Fruit fly (Drosophila melanogaster): ENCODE measurements around the gene CG7255.

Gene CG7255

dm6 chr3L:15321001-15321438 is 17.0 kb downstream of the CG7255 start (continued):
- TF ChIP-seq CG4707 (GFP tag; optimal IDR thresholded peaks at IDR 0.05) (no peak), p53 (GFP tag; optimal IDR thresholded peaks at IDR 0.05) (no peak), CG9932 (GFP tag; IDR thresholded peaks at IDR 0.05) (no peak), stwl (tag; optimal IDR thresholded peaks at IDR 0.05) (peak; percentile 55)

DNA sequence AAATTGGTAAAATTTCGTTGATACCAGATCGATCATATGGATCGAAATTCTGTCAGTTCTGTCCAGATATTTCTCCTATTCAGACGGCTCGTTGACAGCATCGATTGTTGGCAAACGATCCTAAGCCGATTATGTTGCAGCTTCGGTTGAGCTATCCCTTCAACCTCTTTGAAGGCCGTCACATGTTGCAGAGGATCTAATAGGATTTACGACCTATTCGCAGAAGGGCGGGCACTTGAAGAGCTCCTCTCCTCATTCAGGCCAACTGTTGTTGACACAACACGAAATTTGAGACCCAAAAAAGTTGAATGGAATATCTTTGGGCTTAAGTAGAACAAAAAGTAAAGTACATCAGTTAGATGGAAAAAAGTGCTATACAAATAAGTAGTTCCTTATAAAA is 18.1 kb downstream of the CG7255 start:
- TF ChIP-seq CG1024 (GFP tag; IDR thresholded peaks at IDR 0.05) (no peak), insv (GFP tag; optimal IDR thresholded peaks at IDR 0.05) (peak in 1 of 2 experiments; percentile 23), oc (tag; optimal IDR thresholded peaks at IDR 0.05) (peak; percentile 64), twi (tag; optimal IDR thresholded peaks at IDR 0.05) (peak; percentile 85), dmrt11E (tag; optimal IDR thresholded peaks at IDR 0.05) (peak; percentile 49), CG8281 (tag; optimal IDR thresholded peaks at IDR 0.05) (no peak)

DNA sequence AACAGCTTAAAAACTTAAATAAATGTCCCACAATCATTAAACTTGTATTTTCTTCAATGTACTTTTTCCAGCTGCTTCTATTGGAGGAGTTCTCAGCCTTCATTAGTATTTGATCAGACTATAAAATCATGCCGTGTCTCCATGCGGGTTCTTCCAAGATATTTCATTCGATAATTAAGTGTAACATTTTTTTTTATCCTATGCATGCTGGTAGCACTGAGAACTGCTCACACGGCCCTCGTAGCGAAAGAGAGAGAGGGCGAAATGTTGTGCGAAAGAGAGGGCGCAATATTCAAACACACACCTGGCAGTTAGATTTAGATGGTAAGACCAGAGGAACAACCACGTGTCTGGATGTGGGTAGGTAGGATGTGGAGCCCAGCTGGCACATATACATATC is 21.4 kb downstream of the CG7255 start:
- TF ChIP-seq esg (GFP tag; conservative IDR thresholded peaks at IDR 0.05) (no peak), phol (tag; optimal IDR thresholded peaks at IDR 0.05) (no peak), E2f1 (GFP tag; IDR thresholded peaks at IDR 0.05) (no peak), CG1832 (GFP tag; optimal IDR thresholded peaks at IDR 0.05) (peak; percentile 34), Rx (GFP tag; IDR thresholded peaks at IDR 0.05) (no peak), fu2 (GFP tag; optimal IDR thresholded peaks at IDR 0.05) (no peak), CG18476 (GFP tag; optimal IDR thresholded peaks at IDR 0.05) (peak; percentile 82), sens (GFP tag) (peak; percentile 25), gcm (GFP tag; optimal IDR thresholded peaks at IDR 0.05) (peak; percentile 91), row (GFP tag; IDR thresholded peaks at IDR 0.05) (peak; percentile 21; the same call in 1 of the 3 replicates), CG3726 (GFP tag; IDR thresholded peaks at IDR 0.05) (no peak)

- TF ChIP-seq CG7745 (tag; optimal IDR thresholded peaks at IDR 0.05), result no peak
- TF ChIP-seq cg (GFP tag; optimal IDR thresholded peaks at IDR 0.05), result peak; percentile 70
- TF ChIP-seq CG3847 (GFP tag; IDR thresholded peaks at IDR 0.05), result no peak
- TF ChIP-seq CG10431 (GFP tag; optimal IDR thresholded peaks at IDR 0.05), result peak; percentile 6
- no peak for TF ChIP-seq CG2129 (GFP tag; IDR thresholded peaks at IDR 0.05; ENCODE audit: partially characterized antibody)
- no peak for TF ChIP-seq esg (GFP tag; conservative IDR thresholded peaks at IDR 0.05)
- no peak for TF ChIP-seq CG18599 (GFP tag; optimal IDR thresholded peaks at IDR 0.05)
- no peak for TF ChIP-seq jumu (GFP tag; optimal IDR thresholded peaks at IDR 0.05)
- peak in 1 of 2 experiments; percentile 54 for TF ChIP-seq crp (GFP tag; optimal IDR thresholded peaks at IDR 0.05)
- TF ChIP-seq Nf-YC (tag; optimal IDR thresholded peaks at IDR 0.05), result no peak
- no peak for TF ChIP-seq CG14667 (GFP tag; IDR thresholded peaks at IDR 0.05)
- TF ChIP-seq dan (GFP tag; IDR thresholded peaks at IDR 0.05), result no peak
- peak; percentile 85 for TF ChIP-seq kah (GFP tag; optimal IDR thresholded peaks at IDR 0.05)
- TF ChIP-seq Oaz (GFP tag; IDR thresholded peaks at IDR 0.05), result no peak
- peak; percentile 49; the same call in 1 of the 3 replicates for TF ChIP-seq CG2199 (GFP tag; IDR thresholded peaks at IDR 0.05)
- no peak for TF ChIP-seq CG4424 (GFP tag; optimal IDR thresholded peaks at IDR 0.05)
- TF ChIP-seq tin (GFP tag; optimal IDR thresholded peaks at IDR 0.05), result no peak
- TF ChIP-seq lbe (GFP tag; optimal IDR thresholded peaks at IDR 0.05), result no peak
- no peak for TF ChIP-seq bigmax (GFP tag; optimal IDR thresholded peaks at IDR 0.05)
- TF ChIP-seq zen (tag; optimal IDR thresholded peaks at IDR 0.05), result peak; percentile 90
- TF ChIP-seq CG8388 (GFP tag; optimal IDR thresholded peaks at IDR 0.05), result peak; percentile 80
- TF ChIP-seq hbn (GFP tag; IDR thresholded peaks at IDR 0.05; ENCODE audit: partially characterized antibody), result 0 out of 2 replicates have a peak, but pooled peaks have one; percentile 21
- TF ChIP-seq Nf-YB (GFP tag; optimal IDR thresholded peaks at IDR 0.05), result no peak
- TF ChIP-seq yki (optimal IDR thresholded peaks at IDR 0.05), result peak; percentile 74
- peak; percentile 91 for TF ChIP-seq pros (GFP tag; optimal IDR thresholded peaks at IDR 0.05)
Observed at dm6 chr3L:15329261-15330160, 25.5 kb downstream of the CG7255 start.

Measured in whole organism, embryonic.